Worm (Caenorhabditis elegans) whole organism, L4 larva: ENCODE data around the gene T26G10.3.

Experiments used
- F10B5.3 ChIP-seq: sonication (generic microtip); optimal IDR thresholded peaks from 2 replicates; lab custom pipeline; 2016; ENCODE audit warnings: mild to moderate bottlenecking, missing genetic modification characterization, missing compliant biosample characterization
- F26F4.8 ChIP-seq: fragments of 200-800 bp; sonication (Bioruptor generic); conservative IDR thresholded peaks from 2 replicates; pipeline ENCODE4 v1.3.6; 2022; ENCODE audit warnings: missing genetic modification characterization, missing compliant biosample characterization
- F49E8.2 ChIP-seq: sonication (generic microtip); optimal IDR thresholded peaks from 2 replicates; lab custom pipeline; 2016; ENCODE audit warnings: missing compliant biosample characterization, mild to moderate bottlenecking, missing genetic modification characterization, borderline replicate concordance
- Y48G9A.11 ChIP-seq: fragments of 200-800 bp; sonication (Bioruptor generic); IDR thresholded peaks from 2 replicates; pipeline ENCODE4 v1.3.6; 2022; ENCODE audit warnings: missing genetic modification reagents, missing genetic modification characterization, missing compliant biosample characterization
- Y5F2A.4 ChIP-seq: fragments of 200-800 bp; sonication (Bioruptor generic); optimal IDR thresholded peaks from 2 replicates; lab custom pipeline; 2018; ENCODE audit warnings: mild to moderate bottlenecking, missing genetic modification characterization, missing compliant biosample characterization
- Y75B8A.6 ChIP-seq: fragments of 200-800 bp; sonication (Bioruptor generic); IDR thresholded peaks from 2 replicates; pipeline ENCODE4 v1.3.6; 2022; ENCODE audit warnings: missing genetic modification reagents, missing genetic modification characterization, missing compliant biosample characterization
- aly-2 ChIP-seq: sonication (generic microtip); optimal IDR thresholded peaks from 2 replicates; lab custom pipeline; 2018; ENCODE audit warnings: missing biosample characterization, missing genetic modification characterization
- ama-1 ChIP-seq: fragments of 150-350 bp; optimal IDR thresholded peaks from 2 replicates; lab custom pipeline; 2014; ENCODE audit warnings: inconsistent platforms, mixed read lengths
- arid-1 ChIP-seq: fragments of 200-800 bp; sonication (Bioruptor generic); conservative IDR thresholded peaks from 2 replicates; pipeline ENCODE4 v1.3.6; 2022; ENCODE audit warnings: missing genetic modification reagents, missing genetic modification characterization, missing compliant biosample characterization
- ceh-28 ChIP-seq: fragments of 150-350 bp; optimal IDR thresholded peaks from 2 replicates; lab custom pipeline; 2014; ENCODE audit warnings: missing biosample characterization, missing genetic modification reagents, missing genetic modification characterization
- ceh-62 ChIP-seq: sonication (generic microtip); optimal IDR thresholded peaks from 2 replicates; lab custom pipeline; 2017; ENCODE audit warnings: missing biosample characterization, missing genetic modification characterization
- cey-2 ChIP-seq: sonication (generic microtip); optimal IDR thresholded peaks from 3 replicates; lab custom pipeline; 2017; ENCODE audit warnings: missing genetic modification characterization, mild to moderate bottlenecking, missing compliant biosample characterization, antibody characterized with exemption, borderline replicate concordance; ENCODE audit not compliant: insufficient read depth
- ctbp-1 ChIP-seq: fragments of 200-800 bp; sonication (Bioruptor generic); IDR thresholded peaks from 2 replicates; pipeline ENCODE4 v1.3.6; 2022; ENCODE audit warnings: missing genetic modification reagents, missing genetic modification characterization, missing compliant biosample characterization
- daf-19 ChIP-seq: fragments of 200-800 bp; sonication (Bioruptor generic); conservative IDR thresholded peaks from 2 replicates; pipeline ENCODE4 v1.3.6; 2022; ENCODE audit warnings: missing genetic modification characterization, missing compliant biosample characterization
- daf-8 ChIP-seq: fragments of 200-800 bp; sonication (Bioruptor generic); IDR thresholded peaks from 2 replicates; pipeline ENCODE4 v1.3.6; 2022; ENCODE audit warnings: missing genetic modification characterization, missing compliant biosample characterization
- dmd-6 ChIP-seq: fragments of 200-800 bp; sonication (Bioruptor generic); IDR thresholded peaks from 2 replicates; pipeline ENCODE4 v1.3.6; 2022; ENCODE audit warnings: missing genetic modification reagents, missing genetic modification characterization, missing compliant biosample characterization
- dpl-1 ChIP-seq: fragments of 150-350 bp; optimal IDR thresholded peaks from 2 replicates; lab custom pipeline; 2014; ENCODE audit warnings: missing biosample characterization, missing genetic modification reagents, missing genetic modification characterization
- duxl-1 ChIP-seq: sonication (generic microtip); optimal IDR thresholded peaks from 2 replicates; lab custom pipeline; 2016; ENCODE audit warnings: mild to moderate bottlenecking, missing genetic modification characterization, moderate library complexity, missing compliant biosample characterization; ENCODE audit not compliant: poor library complexity
- dve-1 ChIP-seq: sonication (generic microtip); optimal IDR thresholded peaks from 2 replicates; lab custom pipeline; 2017; ENCODE audit warnings: antibody characterized with exemption, mild to moderate bottlenecking, missing genetic modification characterization, missing compliant biosample characterization; ENCODE audit not compliant: insufficient read depth
- hlh-11 ChIP-seq: fragments of 200-800 bp; sonication (Bioruptor generic); optimal IDR thresholded peaks from 2 replicates; lab custom pipeline; 2018; ENCODE audit warnings: mild to moderate bottlenecking, missing genetic modification characterization, missing compliant biosample characterization
- hlh-30 ChIP-seq: sonication (generic microtip); optimal IDR thresholded peaks from 2 replicates; lab custom pipeline; 2017; ENCODE audit warnings: antibody characterized with exemption, mild to moderate bottlenecking, missing genetic modification characterization, missing compliant biosample characterization; ENCODE audit not compliant: insufficient read depth
- jun-1 ChIP-seq: fragments of 150-350 bp; optimal IDR thresholded peaks from 2 replicates; lab custom pipeline; 2014; ENCODE audit warnings: missing biosample characterization, missing genetic modification reagents, missing genetic modification characterization
- lim-7 ChIP-seq: fragments of 200-800 bp; sonication (Bioruptor generic); IDR thresholded peaks from 2 replicates; pipeline ENCODE4 v1.3.6; 2022; ENCODE audit warnings: missing genetic modification characterization, missing compliant biosample characterization
- lin-13 ChIP-seq: fragments of 150-350 bp; optimal IDR thresholded peaks from 2 replicates; lab custom pipeline; 2014; ENCODE audit warnings: missing biosample characterization, missing genetic modification reagents, missing genetic modification characterization
- lin-38 ChIP-seq: fragments of 200-800 bp; sonication (Bioruptor generic); IDR thresholded peaks from 2 replicates; pipeline ENCODE4 v1.3.6; 2022; ENCODE audit warnings: missing genetic modification reagents, missing genetic modification characterization, missing compliant biosample characterization
- lin-39 ChIP-seq: fragments of 150-350 bp; optimal IDR thresholded peaks from 2 replicates; lab custom pipeline; 2014; ENCODE audit warnings: missing biosample characterization, missing genetic modification reagents, missing genetic modification characterization
- madf-9 ChIP-seq: fragments of 200-800 bp; sonication (Bioruptor generic); conservative IDR thresholded peaks from 2 replicates; pipeline ENCODE4 v1.3.6; 2022; ENCODE audit warnings: missing genetic modification reagents, missing genetic modification characterization, missing compliant biosample characterization
- mdl-1 ChIP-seq, 2 experiments: fragments of 150-350 bp in 1 of 2; sonication (generic microtip) in 1 of 2; optimal IDR thresholded peaks; 2 replicates each; lab custom pipeline; 2014 to 2017; ENCODE audit warnings: missing biosample characterization in 2 of 2, missing genetic modification characterization in 2 of 2
- mep-1 ChIP-seq: fragments of 150-350 bp; sonication (generic microtip); optimal IDR thresholded peaks from 3 replicates; lab custom pipeline; 2014; ENCODE audit warnings: missing biosample characterization, missing genetic modification characterization
- mxl-3 ChIP-seq: fragments of 200-800 bp; sonication (Bioruptor generic); optimal IDR thresholded peaks from 2 replicates; lab custom pipeline; 2018; ENCODE audit warnings: mild to moderate bottlenecking, missing genetic modification characterization, missing compliant biosample characterization
- nhr-10 ChIP-seq: fragments of 150-350 bp; optimal IDR thresholded peaks from 2 replicates; lab custom pipeline; 2014; ENCODE audit warnings: missing biosample characterization, missing genetic modification characterization
- nhr-11 ChIP-seq: fragments of 150-350 bp; optimal IDR thresholded peaks from 2 replicates; lab custom pipeline; 2014; ENCODE audit warnings: missing biosample characterization, missing genetic modification characterization
- nhr-28 ChIP-seq: fragments of 150-350 bp; optimal IDR thresholded peaks from 2 replicates; lab custom pipeline; 2014; ENCODE audit warnings: missing biosample characterization, missing genetic modification characterization
- nhr-41 ChIP-seq: fragments of 200-800 bp; sonication (Bioruptor generic); IDR thresholded peaks from 2 replicates; pipeline ENCODE4 v1.3.6; 2022; ENCODE audit warnings: missing genetic modification reagents, missing genetic modification characterization, missing compliant biosample characterization
- nhr-77 ChIP-seq: fragments of 150-350 bp; optimal IDR thresholded peaks from 2 replicates; lab custom pipeline; 2014; ENCODE audit warnings: missing biosample characterization, missing genetic modification characterization
- pha-4 ChIP-seq, 2 experiments: fragments of 150-350 bp in 1 of 2; fragments of 200-800 bp in 1 of 2; sonication (Bioruptor generic) in 1 of 2; IDR thresholded peaks in 1 of 2; optimal IDR thresholded peaks in 1 of 2; 2 replicates each; pipeline versions ENCODE4 v1.3.6 to Lab custom; 2014 to 2022; ENCODE audit warnings: missing genetic modification characterization in 2 of 2, missing genetic modification reagents in 2 of 2, missing biosample characterization in 1 of 2, missing compliant biosample characterization in 1 of 2
- php-3 ChIP-seq: fragments of 200-800 bp; sonication (Bioruptor generic); IDR thresholded peaks from 2 replicates; pipeline ENCODE4 v1.3.6; 2022; ENCODE audit warnings: missing genetic modification reagents, missing genetic modification characterization, missing compliant biosample characterization
- pqm-1 ChIP-seq: sonication (generic microtip); optimal IDR thresholded peaks from 2 replicates; lab custom pipeline; 2017; ENCODE audit warnings: missing biosample characterization, missing genetic modification characterization
- saeg-2 ChIP-seq: fragments of 200-800 bp; sonication (Bioruptor generic); IDR thresholded peaks from 2 replicates; pipeline ENCODE4 v1.3.6; 2022; ENCODE audit warnings: missing genetic modification reagents, missing genetic modification characterization, missing compliant biosample characterization
- sdz-12 ChIP-seq: fragments of 200-800 bp; sonication (Bioruptor generic); optimal IDR thresholded peaks from 2 replicates; lab custom pipeline; 2018; ENCODE audit warnings: mild to moderate bottlenecking, missing genetic modification characterization, missing compliant biosample characterization
- snpc-4 ChIP-seq: fragments of 150-350 bp; optimal IDR thresholded peaks from 2 replicates; lab custom pipeline; 2014; ENCODE audit warnings: missing biosample characterization, missing genetic modification characterization
- unc-39 ChIP-seq: sonication (generic microtip); optimal IDR thresholded peaks from 2 replicates; lab custom pipeline; 2017; ENCODE audit warnings: missing biosample characterization, missing genetic modification characterization
- unc-62 ChIP-seq, 3 experiments: fragments of 150-350 bp in 1 of 3; sonication (generic microtip); optimal IDR thresholded peaks in 2 of 3; peaks in 1 of 3; 1 replicate in 1 of 3; 2 replicates in 2 of 3; lab custom pipeline; 2014 to 2017; ENCODE audit warnings: missing biosample characterization in 3 of 3, missing genetic modification characterization in 3 of 3, missing genetic modification reagents in 3 of 3, missing genotype in 1 of 3
- zfp-2 ChIP-seq: sonication (generic microtip); optimal IDR thresholded peaks from 2 replicates; lab custom pipeline; 2016; ENCODE audit warnings: mild to moderate bottlenecking, missing genetic modification characterization, missing compliant biosample characterization
- zip-2 ChIP-seq: fragments of 150-350 bp; optimal IDR thresholded peaks from 2 replicates; lab custom pipeline; 2014; ENCODE audit warnings: missing biosample characterization, missing genetic modification characterization
- ztf-7 ChIP-seq: fragments of 150-350 bp; optimal IDR thresholded peaks from 2 replicates; lab custom pipeline; 2014; ENCODE audit warnings: missing biosample characterization, missing genetic modification characterization

T26G10.3 gene

ce11 chrIII:9443417-9444027 is 30.3 kb upstream of the T26G10.3 start, which contains the start of gene pir-2 (continued):
- TF ChIP-seq mdl-1 (tag; optimal IDR thresholded peaks at IDR 0.05; lab: Kevin White, UChicago) (peak in 1 of 2 experiments; percentile 62), Y5F2A.4 (no peak), nhr-28 (tag; lab: Kevin White, UChicago) (peak; percentile 69), aly-2 (no peak), F10B5.3 (no peak), hlh-11 (tag; lab: Kevin White, UChicago) (peak; percentile 92), pqm-1 (no peak), nhr-11 (tag; lab: Kevin White, UChicago) (peak; percentile 75), daf-8 (GFP tag; lab: Robert Waterston, UW) (no peak), snpc-4 (tag; lab: Kevin White, UChicago) (no peak), lin-39 (tag; lab: Kevin White, UChicago) (no peak), php-3 (GFP tag; lab: Robert Waterston, UW) (no peak), cey-2 (tag; lab: Kevin White, UChicago) (no peak), mxl-3 (GFP tag; lab: Kevin White, UChicago) (peak; percentile 20)
- TF ChIP-seq, all 104 proteins: peak for 44

ce11 chrIII:9442846-9443245 is 29.6 kb upstream of the T26G10.3 start:
- TF ChIP-seq lin-38 (GFP tag; lab: Robert Waterston, UW) (peak; percentile 31; the same call in 1 of the 2 replicates), nhr-77 (tag; lab: Kevin White, UChicago) (no peak), mep-1 (tag; lab: Kevin White, UChicago) (no peak), daf-19 (GFP tag; lab: Robert Waterston, UW) (0 out of 2 replicates have a peak, but pooled peaks have one; percentile 25), zfp-2 (tag; lab: Kevin White, UChicago) (no peak), lim-7 (GFP tag; lab: Robert Waterston, UW) (no peak), sdz-12 (GFP tag; lab: Kevin White, UChicago) (no peak), F49E8.2 (tag; lab: Kevin White, UChicago) (peak; percentile 5), arid-1 (GFP tag; lab: Robert Waterston, UW) (0 out of 2 replicates have a peak, but pooled peaks have one; percentile 35), F26F4.8 (no peak), Y48G9A.11 (GFP tag; lab: Robert Waterston, UW) (0 out of 2 replicates have a peak, but pooled peaks have one; percentile 5), lin-13 (peak; percentile 40), dpl-1 (no peak)
- TF ChIP-seq, all 104 proteins: peak for 6

- TF ChIP-seq ama-1 (lab: Kevin White, UChicago) (peak; percentile 88), snpc-4 (tag; lab: Kevin White, UChicago) (no peak), Y75B8A.6 (GFP tag; lab: Robert Waterston, UW) (no peak), cey-2 (tag; lab: Kevin White, UChicago) (no peak), ceh-28 (tag; lab: Kevin White, UChicago) (no peak), ctbp-1 (no peak), nhr-10 (tag; lab: Kevin White, UChicago) (no peak), saeg-2 (no peak), hlh-30 (tag; lab: Kevin White, UChicago) (no peak), jun-1 (tag; lab: Kevin White, UChicago) (no peak), ceh-62 (tag; lab: Kevin White, UChicago) (no peak), nhr-41 (GFP tag; lab: Robert Waterston, UW) (no peak), nhr-11 (tag; lab: Kevin White, UChicago) (no peak), ztf-7 (tag; lab: Kevin White, UChicago) (no peak), nhr-77 (tag; lab: Kevin White, UChicago) (no peak), mxl-3 (GFP tag; lab: Kevin White, UChicago) (no peak), pha-4 (GFP tag; IDR thresholded peaks at IDR 0.05; lab: Robert Waterston, UW) (no peak), pha-4 (tag; optimal IDR thresholded peaks at IDR 0.05; lab: Kevin White, UChicago) (no peak), lin-39 (tag; lab: Kevin White, UChicago) (no peak), unc-62 (GFP tag; optimal IDR thresholded peaks at IDR 0.05 in 1 of 2; lab: Kevin White, UChicago) (peak in 1 of 2 experiments; percentile 8), unc-62 (tag; optimal IDR thresholded peaks at IDR 0.05; lab: Kevin White, UChicago) (no peak), unc-39 (tag; lab: Kevin White, UChicago) (no peak), lim-7 (GFP tag; lab: Robert Waterston, UW) (no peak), zip-2 (tag; lab: Kevin White, UChicago) (no peak), dmd-6 (no peak), madf-9 (GFP tag; lab: Robert Waterston, UW) (no peak), dve-1 (tag; lab: Kevin White, UChicago) (no peak), duxl-1 (tag; lab: Kevin White, UChicago) (peak; percentile 34)
Observed at ce11 chrIII:9441133-9441532, 27.9 kb upstream of the T26G10.3 start, which contains the start of gene emb-30. TSS of gene emb-30 (minus strand) at chrIII:9441460.
